Fruit fly (Drosophila melanogaster): Measurements from ENCODE around the gene CG43117.

Gene CG43117

DNA sequence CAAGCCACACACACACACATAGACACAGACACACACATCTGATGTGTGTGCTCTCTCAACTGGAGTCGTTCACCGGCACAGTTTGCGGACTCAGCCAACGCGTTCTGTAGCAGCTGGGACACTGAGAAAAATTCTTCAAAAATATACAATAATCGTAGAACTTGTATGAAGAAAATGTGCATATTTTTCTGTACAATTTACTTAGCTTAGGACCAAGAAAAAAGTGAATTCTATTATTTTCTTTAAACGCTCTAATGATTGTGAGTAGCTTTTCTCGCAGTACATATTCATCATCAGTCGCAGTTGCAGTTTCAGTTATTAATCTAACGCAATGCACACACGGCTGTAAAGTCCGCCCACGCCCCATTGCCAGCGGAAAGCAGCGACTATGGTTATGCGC, 41.8 kb downstream of the CG43117 start:
- TF ChIP-seq CG8478 (optimal IDR thresholded peaks at IDR 0.05) = no peak
- TF ChIP-seq pan (optimal IDR thresholded peaks at IDR 0.05) = no peak
- no peak for TF ChIP-seq psq (optimal IDR thresholded peaks at IDR 0.05)
- TF ChIP-seq Dll (optimal IDR thresholded peaks at IDR 0.05) = no peak
- TF ChIP-seq EcR (GFP tag; optimal IDR thresholded peaks at IDR 0.05) = no peak
- no peak for TF ChIP-seq usp (GFP tag; optimal IDR thresholded peaks at IDR 0.05)

dm6 chr3R:26499136-26499535, 44.5 kb downstream of the CG43117 start:
- TF ChIP-seq Dll (optimal IDR thresholded peaks at IDR 0.05) (no peak), EcR (GFP tag; optimal IDR thresholded peaks at IDR 0.05) (no peak), usp (GFP tag; optimal IDR thresholded peaks at IDR 0.05) (no peak), CG8478 (optimal IDR thresholded peaks at IDR 0.05) (no peak), pan (optimal IDR thresholded peaks at IDR 0.05) (no peak)

DNA sequence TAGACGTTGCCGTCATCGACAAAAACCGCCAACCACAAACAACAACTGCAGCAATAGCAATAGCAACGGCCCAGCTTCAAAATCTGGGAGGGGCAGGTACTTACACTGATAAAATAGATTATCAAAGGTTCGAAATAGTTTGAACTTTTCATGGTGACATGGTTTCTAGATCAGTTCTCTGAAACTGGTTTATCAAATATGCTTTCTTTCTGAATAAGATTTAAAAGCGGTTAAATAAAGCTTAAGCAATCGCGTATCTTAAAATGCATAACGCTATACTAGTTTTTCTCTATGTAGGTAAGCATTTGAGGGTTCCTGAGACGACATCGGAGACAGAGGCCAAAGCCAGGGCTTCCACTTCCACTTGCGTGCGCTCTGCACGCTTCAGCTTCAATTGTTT, 45.8 kb downstream of the CG43117 start:
- no peak for TF ChIP-seq CG8478 (optimal IDR thresholded peaks at IDR 0.05)
- no peak for TF ChIP-seq EcR (GFP tag; optimal IDR thresholded peaks at IDR 0.05)
- TF ChIP-seq pan (optimal IDR thresholded peaks at IDR 0.05) = no peak
- no peak for TF ChIP-seq usp (GFP tag; optimal IDR thresholded peaks at IDR 0.05)
- TF ChIP-seq psq (optimal IDR thresholded peaks at IDR 0.05) = no peak
- no peak for TF ChIP-seq Dll (optimal IDR thresholded peaks at IDR 0.05)

- TF ChIP-seq CG8478 (optimal IDR thresholded peaks at IDR 0.05) (no peak), EcR (GFP tag; optimal IDR thresholded peaks at IDR 0.05) (no peak), psq (optimal IDR thresholded peaks at IDR 0.05) (no peak), Dll (optimal IDR thresholded peaks at IDR 0.05) (no peak), usp (GFP tag; optimal IDR thresholded peaks at IDR 0.05) (no peak), pan (optimal IDR thresholded peaks at IDR 0.05) (no peak)
Observed at dm6 chr3R:26502072-26502471, 47.5 kb downstream of the CG43117 start.

DNA sequence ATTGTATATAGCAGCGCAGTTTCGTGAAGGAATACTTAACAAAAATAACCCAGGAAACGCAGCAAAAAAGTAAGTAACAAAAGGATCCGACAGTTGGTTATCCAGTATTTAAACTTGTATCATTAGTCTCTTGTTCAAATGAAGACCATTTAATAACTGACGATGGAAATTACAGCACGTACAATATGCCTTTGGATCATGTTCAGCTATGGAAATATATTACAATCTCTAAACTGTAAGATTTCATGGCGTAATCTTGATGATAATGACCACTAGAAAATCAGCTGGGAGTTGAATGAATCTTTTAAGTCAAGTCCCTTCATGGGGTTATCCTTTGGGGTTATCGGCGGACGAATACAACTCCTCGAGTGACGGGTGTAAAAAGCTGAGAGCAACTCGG, 48.3 kb downstream of the CG43117 start:
- no peak for TF ChIP-seq usp (GFP tag; optimal IDR thresholded peaks at IDR 0.05)
- no peak for TF ChIP-seq pan (optimal IDR thresholded peaks at IDR 0.05)
- TF ChIP-seq CG8478 (optimal IDR thresholded peaks at IDR 0.05) = no peak
- no peak for TF ChIP-seq Dll (optimal IDR thresholded peaks at IDR 0.05)
- no peak for TF ChIP-seq EcR (GFP tag; optimal IDR thresholded peaks at IDR 0.05)
- TF ChIP-seq psq (optimal IDR thresholded peaks at IDR 0.05) = no peak

dm6 chr3R:26503317-26503716, 48.7 kb downstream of the CG43117 start:
- no peak for TF ChIP-seq pan (optimal IDR thresholded peaks at IDR 0.05)
- TF ChIP-seq EcR (GFP tag; optimal IDR thresholded peaks at IDR 0.05) = no peak
- TF ChIP-seq usp (GFP tag; optimal IDR thresholded peaks at IDR 0.05) = no peak
- no peak for TF ChIP-seq Dll (optimal IDR thresholded peaks at IDR 0.05)
- no peak for TF ChIP-seq CG8478 (optimal IDR thresholded peaks at IDR 0.05)
- no peak for TF ChIP-seq psq (optimal IDR thresholded peaks at IDR 0.05)

All from whole organism.